Worm (Caenorhabditis elegans) whole organism, early embryonic: Measurements from ENCODE around the gene hpo-15.
"Not testable (repeated sequence)": the region's sequence is repeated elsewhere in the genome, so short reads cannot be mapped to it uniquely, and the experiment has no call there.

Experiments
- B0310.2 ChIP-seq: sonication (generic microtip); optimal IDR thresholded peaks from 2 replicates; lab custom pipeline; 2016; ENCODE audit warnings: mild to moderate bottlenecking, missing genetic modification characterization, missing compliant biosample characterization
- F13C5.2 ChIP-seq: sonication (generic microtip); optimal IDR thresholded peaks from 2 replicates; lab custom pipeline; 2017; ENCODE audit warnings: mild to moderate bottlenecking, missing genetic modification characterization, inconsistent platforms, missing compliant biosample characterization
- aly-1 ChIP-seq: sonication (generic microtip); optimal IDR thresholded peaks from 2 replicates; lab custom pipeline; 2016; ENCODE audit warnings: missing genetic modification characterization, missing compliant biosample characterization
- ama-1 ChIP-seq: fragments of 150-350 bp; optimal IDR thresholded peaks from 2 replicates; lab custom pipeline; 2014
- ceh-13 ChIP-seq: fragments of 200-800 bp; sonication (Bioruptor generic); optimal IDR thresholded peaks from 2 replicates; lab custom pipeline; 2018; ENCODE audit warnings: mild to moderate bottlenecking, missing genetic modification characterization, missing compliant biosample characterization
- ceh-36 ChIP-seq: sonication (generic microtip); optimal IDR thresholded peaks from 2 replicates; lab custom pipeline; 2016; ENCODE audit warnings: missing genetic modification characterization, inconsistent platforms, missing compliant biosample characterization
- ets-7 ChIP-seq: sonication (generic microtip); optimal IDR thresholded peaks from 2 replicates; lab custom pipeline; 2016; ENCODE audit warnings: missing genotype, missing genetic modification characterization, missing compliant biosample characterization
- flt-1 ChIP-seq: fragments of 200-800 bp; sonication (Bioruptor generic); IDR thresholded peaks from 2 replicates; pipeline ENCODE4 v1.3.6; 2022; ENCODE audit warnings: missing genetic modification characterization, missing compliant biosample characterization
- hmbx-1 ChIP-seq: sonication (generic microtip); optimal IDR thresholded peaks from 2 replicates; lab custom pipeline; 2016; ENCODE audit warnings: mild to moderate bottlenecking, missing genetic modification characterization, missing compliant biosample characterization
- hmg-4 ChIP-seq: fragments of 200-800 bp; sonication (Bioruptor generic); optimal IDR thresholded peaks from 2 replicates; lab custom pipeline; 2018; ENCODE audit warnings: mild to moderate bottlenecking, missing genetic modification characterization, missing compliant biosample characterization
- hnd-1 ChIP-seq: sonication (generic microtip); optimal IDR thresholded peaks from 2 replicates; lab custom pipeline; 2016; ENCODE audit warnings: missing genetic modification characterization, missing compliant biosample characterization
- pes-1 ChIP-seq: fragments of 200-800 bp; sonication (Bioruptor generic); IDR thresholded peaks from 2 replicates; pipeline ENCODE4 v1.3.6; 2022; ENCODE audit warnings: missing genetic modification reagents, missing genetic modification characterization, missing compliant biosample characterization
- scrt-1 ChIP-seq: fragments of 200-800 bp; sonication (Bioruptor generic); IDR thresholded peaks from 2 replicates; pipeline ENCODE4 v1.3.6; 2022; ENCODE audit warnings: missing genetic modification characterization, missing compliant biosample characterization
- sea-1 ChIP-seq: fragments of 200-800 bp; sonication (Bioruptor generic); conservative IDR thresholded peaks from 2 replicates; pipeline ENCODE4 v1.3.6; 2022; ENCODE audit warnings: missing genetic modification characterization, missing compliant biosample characterization
- tbx-11 ChIP-seq: fragments of 200-800 bp; sonication (Bioruptor generic); IDR thresholded peaks from 2 replicates; pipeline ENCODE4 v1.3.6; 2022; ENCODE audit warnings: missing genetic modification characterization, missing compliant biosample characterization
- tbx-37 ChIP-seq: fragments of 200-800 bp; sonication (Bioruptor generic); conservative IDR thresholded peaks from 2 replicates; pipeline ENCODE4 v1.3.6; 2022; ENCODE audit warnings: missing genetic modification reagents, missing genetic modification characterization, missing compliant biosample characterization
- tra-4 ChIP-seq: sonication (generic microtip); optimal IDR thresholded peaks from 2 replicates; lab custom pipeline; 2017; ENCODE audit warnings: missing genetic modification characterization, missing compliant biosample characterization

Gene hpo-15

DNA sequence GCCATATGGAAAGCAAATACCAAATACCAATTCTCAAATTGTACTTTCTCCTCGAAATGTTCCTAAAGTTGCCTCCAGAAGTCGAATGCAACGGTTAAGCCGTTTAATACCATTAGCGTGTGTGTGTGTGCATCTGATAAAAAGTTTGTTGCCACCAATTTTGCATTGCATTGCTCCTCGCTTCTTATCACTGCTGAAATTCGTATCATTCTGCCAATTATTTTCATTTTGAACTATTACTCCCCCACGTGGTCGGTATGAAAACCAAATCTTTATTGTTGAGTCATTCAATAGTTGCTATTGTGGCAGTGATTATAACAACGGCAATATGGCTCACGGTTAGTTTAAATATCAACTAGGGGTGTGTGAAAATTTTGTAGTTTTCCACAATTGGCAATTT is 23.4 kb downstream of the hpo-15 start, which contains the start of gene T05C3.6:
T05C3.6 (plus strand) TSS at position 241 of the 400 bp plus-strand sequence.
- TF ChIP-seq ceh-13 (GFP tag; lab: Kevin White, UChicago) (no peak), flt-1 (GFP tag; lab: Robert Waterston, UW) (no peak), hmbx-1 (tag; lab: Kevin White, UChicago) (no peak), ceh-36 (tag; lab: Kevin White, UChicago) (no peak), scrt-1 (GFP tag; lab: Robert Waterston, UW) (no peak), ama-1 (lab: Kevin White, UChicago) (no peak), F13C5.2 (tag; lab: Kevin White, UChicago) (no peak), hmg-4 (GFP tag; lab: Kevin White, UChicago) (no peak), tbx-11 (GFP tag; lab: Robert Waterston, UW) (no peak), hnd-1 (tag; lab: Kevin White, UChicago) (no peak), tra-4 (tag; lab: Kevin White, UChicago) (no peak), pes-1 (GFP tag; lab: Robert Waterston, UW) (no peak), sea-1 (GFP tag; lab: Robert Waterston, UW) (no peak), ets-7 (no peak), tbx-37 (GFP tag; lab: Robert Waterston, UW) (no peak), aly-1 (tag; lab: Kevin White, UChicago) (no peak)

DNA sequence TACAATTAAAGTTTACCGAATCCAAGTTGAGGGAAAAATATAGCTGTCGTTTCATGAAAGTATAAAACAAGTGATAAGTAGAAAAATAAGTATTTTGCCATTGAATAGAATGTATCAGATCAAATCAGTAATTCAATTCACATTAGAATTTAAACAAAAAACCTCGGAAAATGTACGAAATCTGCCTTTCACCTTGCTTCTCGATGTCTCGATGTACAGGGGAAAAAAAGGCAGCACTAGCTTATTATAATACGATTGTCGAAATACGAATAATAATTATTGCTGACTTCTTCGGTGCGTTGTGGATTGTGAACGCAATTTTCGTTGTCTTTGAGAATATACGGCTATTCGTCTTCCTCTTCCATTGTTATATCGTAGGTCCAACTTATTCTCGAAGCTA is 24.9 kb downstream of the hpo-15 start, which contains the start of gene grl-18:
grl-18 (minus strand) TSS at position 101 of the 400 bp plus-strand sequence.
- no peak for TF ChIP-seq tbx-37 (GFP tag; lab: Robert Waterston, UW)
- no peak for TF ChIP-seq sea-1 (GFP tag; lab: Robert Waterston, UW)
- TF ChIP-seq B0310.2 (tag; lab: Kevin White, UChicago), result no peak
- TF ChIP-seq pes-1 (GFP tag; lab: Robert Waterston, UW), result no peak
- TF ChIP-seq aly-1 (tag; lab: Kevin White, UChicago), result no peak
- no peak for TF ChIP-seq scrt-1 (GFP tag; lab: Robert Waterston, UW)
- TF ChIP-seq ceh-36 (tag; lab: Kevin White, UChicago), result no peak
- no peak for TF ChIP-seq tbx-11 (GFP tag; lab: Robert Waterston, UW)
- no peak for TF ChIP-seq ama-1 (lab: Kevin White, UChicago)
- no peak for TF ChIP-seq ets-7
- no peak for TF ChIP-seq ceh-13 (GFP tag; lab: Kevin White, UChicago)
- TF ChIP-seq hmg-4 (GFP tag; lab: Kevin White, UChicago), result no peak
- no peak for TF ChIP-seq hmbx-1 (tag; lab: Kevin White, UChicago)
- TF ChIP-seq F13C5.2 (tag; lab: Kevin White, UChicago), result no peak
- TF ChIP-seq flt-1 (GFP tag; lab: Robert Waterston, UW), result no peak
- no peak for TF ChIP-seq tra-4 (tag; lab: Kevin White, UChicago)
- no peak for TF ChIP-seq hnd-1 (tag; lab: Kevin White, UChicago)

DNA sequence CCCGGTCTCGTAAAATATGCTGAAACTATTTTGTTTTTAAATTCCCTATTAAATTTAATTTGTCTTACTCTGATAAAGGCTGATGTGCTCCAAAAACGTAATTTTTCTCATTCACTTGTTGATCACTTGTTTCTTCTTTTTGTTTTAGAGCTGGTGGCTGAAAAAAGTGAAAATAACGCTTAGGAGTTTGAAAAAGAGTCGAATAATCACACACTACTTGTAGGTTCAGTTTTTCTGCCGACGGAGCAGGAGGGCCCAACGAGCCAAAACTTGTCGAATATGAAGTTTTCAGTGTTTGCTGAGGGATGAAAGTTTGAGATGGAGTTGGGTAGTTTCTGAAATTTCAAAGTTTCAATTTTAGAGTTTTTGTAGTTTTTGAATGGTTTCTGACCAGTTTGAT is 26.4 kb downstream of the hpo-15 start:
- TF ChIP-seq hmg-4 (GFP tag; lab: Kevin White, UChicago) (no peak), pes-1 (GFP tag; lab: Robert Waterston, UW) (no peak), hnd-1 (tag; lab: Kevin White, UChicago) (no peak)

DNA sequence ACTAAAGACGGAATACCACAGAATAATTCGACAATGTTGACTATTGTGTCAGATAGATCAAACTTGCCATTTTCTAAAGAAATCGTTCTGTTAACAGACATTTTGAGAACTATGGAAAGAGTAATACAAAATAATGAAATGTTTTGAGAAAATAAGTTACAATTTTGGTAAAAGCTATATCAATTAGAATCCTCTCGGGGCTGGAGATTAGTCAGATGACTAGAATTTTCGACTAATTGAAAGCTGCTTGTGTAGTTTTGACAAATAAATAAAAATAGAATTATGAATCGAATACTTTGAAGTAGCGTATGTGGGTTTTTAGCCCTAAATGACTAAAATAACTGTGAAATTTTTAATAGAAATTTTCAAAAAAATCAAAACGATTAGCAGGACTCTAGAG is 28.8 kb downstream of the hpo-15 start, which contains the start of gene srg-65:
srg-65 (minus strand) TSS at position 101 of the 400 bp plus-strand sequence.
- no peak for TF ChIP-seq hmg-4 (GFP tag; lab: Kevin White, UChicago)
- TF ChIP-seq ets-7, result no peak
- no peak for TF ChIP-seq ama-1 (lab: Kevin White, UChicago)
- TF ChIP-seq ceh-13 (GFP tag; lab: Kevin White, UChicago), result no peak
- TF ChIP-seq hnd-1 (tag; lab: Kevin White, UChicago), result no peak
- TF ChIP-seq tra-4 (tag; lab: Kevin White, UChicago), result no peak
- TF ChIP-seq flt-1 (GFP tag; lab: Robert Waterston, UW), result no peak
- TF ChIP-seq tbx-11 (GFP tag; lab: Robert Waterston, UW), result no peak
- TF ChIP-seq hmbx-1 (tag; lab: Kevin White, UChicago), result no peak
- no peak for TF ChIP-seq scrt-1 (GFP tag; lab: Robert Waterston, UW)
- TF ChIP-seq F13C5.2 (tag; lab: Kevin White, UChicago), result no peak

DNA sequence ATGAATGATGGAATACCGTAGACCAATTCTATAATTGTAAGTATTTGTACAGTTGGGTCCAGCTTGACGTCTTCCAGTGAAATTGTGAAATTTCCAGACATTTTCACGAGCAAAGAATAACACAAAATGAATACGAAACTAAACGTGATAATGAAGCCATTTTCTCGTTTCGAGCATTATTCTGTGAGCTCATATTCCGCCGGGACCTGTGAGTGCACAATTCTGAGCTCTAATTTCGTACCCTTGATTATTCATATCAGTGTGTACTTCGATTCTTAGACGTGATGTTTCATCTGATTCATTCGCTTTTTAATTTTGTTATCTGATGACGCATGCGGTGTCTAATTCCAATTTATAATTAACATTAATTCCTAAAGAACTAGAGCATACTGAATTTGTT is 31.3 kb downstream of the hpo-15 start, which contains the start of gene srg-66:
srg-66 (minus strand) TSS at position 101 of the 400 bp plus-strand sequence.
- no peak for TF ChIP-seq sea-1 (GFP tag; lab: Robert Waterston, UW)
- no peak for TF ChIP-seq tbx-37 (GFP tag; lab: Robert Waterston, UW)
- no peak for TF ChIP-seq B0310.2 (tag; lab: Kevin White, UChicago)
- no peak for TF ChIP-seq hmbx-1 (tag; lab: Kevin White, UChicago)
- no peak for TF ChIP-seq ceh-36 (tag; lab: Kevin White, UChicago)
- no peak for TF ChIP-seq F13C5.2 (tag; lab: Kevin White, UChicago)
- no peak for TF ChIP-seq scrt-1 (GFP tag; lab: Robert Waterston, UW)
- TF ChIP-seq tra-4 (tag; lab: Kevin White, UChicago), result no peak
- TF ChIP-seq hnd-1 (tag; lab: Kevin White, UChicago), result no peak
- no peak for TF ChIP-seq aly-1 (tag; lab: Kevin White, UChicago)
- TF ChIP-seq ets-7, result no peak
- no peak for TF ChIP-seq hmg-4 (GFP tag; lab: Kevin White, UChicago)
- TF ChIP-seq ceh-13 (GFP tag; lab: Kevin White, UChicago), result no peak
- TF ChIP-seq tbx-11 (GFP tag; lab: Robert Waterston, UW), result no peak
- no peak for TF ChIP-seq ama-1 (lab: Kevin White, UChicago)
- TF ChIP-seq pes-1 (GFP tag; lab: Robert Waterston, UW), result no peak
- no peak for TF ChIP-seq flt-1 (GFP tag; lab: Robert Waterston, UW)

DNA sequence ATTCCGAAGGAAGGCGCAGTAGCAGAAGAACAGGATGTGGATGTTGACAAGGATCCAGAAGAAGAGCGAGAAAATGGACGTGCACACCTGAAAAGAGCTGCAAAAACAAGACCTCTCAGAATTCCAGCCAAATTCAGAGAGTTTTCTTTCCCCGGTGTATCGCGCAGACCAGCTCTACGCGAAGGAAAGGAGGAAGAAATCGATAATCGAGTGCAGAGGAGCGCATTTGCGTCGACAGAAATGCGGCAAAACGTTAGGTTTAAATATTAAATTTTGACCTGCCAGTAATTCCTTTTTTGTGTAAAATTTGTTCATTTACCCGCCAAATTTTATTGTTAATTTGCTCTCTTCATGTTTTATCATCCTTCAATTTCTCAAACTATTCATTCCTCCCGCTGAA is 35.9 kb downstream of the hpo-15 start:
- TF ChIP-seq scrt-1 (GFP tag; lab: Robert Waterston, UW) (no peak), flt-1 (GFP tag; lab: Robert Waterston, UW) (no peak), ceh-36 (tag; lab: Kevin White, UChicago) (no peak), tbx-37 (GFP tag; lab: Robert Waterston, UW) (no peak)

DNA sequence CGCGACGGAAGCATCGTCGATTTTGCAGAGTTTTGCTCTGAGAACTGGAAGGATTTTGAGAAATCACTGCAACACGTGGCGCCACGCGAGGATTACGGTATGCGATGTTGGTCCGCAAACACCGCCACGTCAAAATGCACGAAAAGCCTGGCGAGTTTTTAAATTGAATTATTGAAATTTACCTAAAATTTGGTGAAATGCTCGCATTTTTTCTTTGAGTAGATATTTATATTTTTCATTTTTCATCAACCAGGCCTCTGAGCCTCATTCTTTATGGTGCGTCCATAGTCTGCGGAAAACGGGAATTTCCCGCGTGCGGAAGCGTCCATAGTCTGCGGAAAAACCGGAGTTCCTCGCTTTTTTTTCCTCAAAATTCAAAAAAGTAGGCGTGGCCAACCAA is 42.7 kb downstream of the hpo-15 start, which contains the start of gene ZC317.7:
ZC317.7 (minus strand) TSS at position 101 of the 400 bp plus-strand sequence.
- not testable (repeated sequence) for TF ChIP-seq aly-1 (tag; lab: Kevin White, UChicago); ceh-13 (GFP tag; lab: Kevin White, UChicago); tra-4 (tag; lab: Kevin White, UChicago)
